Fruit fly (Drosophila melanogaster) whole organism, embryonic: Measurements from ENCODE around the gene Lcp65Ag1.

Experiments used
- Atf3 ChIP-seq: fragments of 200-800 bp; sonication (Bioruptor generic); optimal IDR thresholded peaks from 3 replicates; lab custom pipeline; 2016; ENCODE audit warnings: missing biosample characterization, missing genetic modification characterization
- CG7357 ChIP-seq: fragments of 200-800 bp; sonication (Bioruptor generic); IDR thresholded peaks from 3 replicates; pipeline ENCODE4 v1.3.6; 2022; ENCODE audit warnings: missing biosample characterization, missing genetic modification characterization
- CG7928 ChIP-seq: fragments of 200-800 bp; sonication (Bioruptor generic); optimal IDR thresholded peaks from 2 replicates; lab custom pipeline; 2017; ENCODE audit warnings: missing biosample characterization, mild to moderate bottlenecking, missing genetic modification characterization
- gt ChIP-seq: fragments of 200-800 bp; sonication (Bioruptor generic); IDR thresholded peaks from 2 replicates; pipeline ENCODE4 v1.3.6; 2022; ENCODE audit warnings: missing biosample characterization, missing genetic modification characterization
- prd ChIP-seq, 3 experiments: fragments of >200 bp in 2 of 3; fragments of 200-800 bp in 1 of 3; sonication (Bioruptor generic) in 1 of 3; optimal IDR thresholded peaks in 2 of 3; IDR thresholded peaks in 1 of 3; 2 replicates in 2 of 3; 3 replicates in 1 of 3; pipeline versions ENCODE4 v1.3.6 to Lab custom; 2017 to 2022; ENCODE audit warnings: missing biosample characterization in 1 of 3, missing genetic modification characterization in 1 of 3
- usp ChIP-seq: fragments of >200 bp; optimal IDR thresholded peaks from 2 replicates; lab custom pipeline; 2017; ENCODE audit warnings: missing biosample characterization, missing genetic modification characterization

- no peak for TF ChIP-seq CG7357
- no peak for TF ChIP-seq gt
- TF ChIP-seq CG7928 (GFP tag; lab: Kevin White, UChicago), result no peak
- no peak for TF ChIP-seq prd (optimal IDR thresholded peaks at IDR 0.05; lab: Kevin White, UChicago)
- no peak for TF ChIP-seq prd (GFP tag; IDR thresholded peaks at IDR 0.05; lab: Robert Waterston, UW)
- no peak for TF ChIP-seq usp (GFP tag; lab: Kevin White, UChicago)
- TF ChIP-seq Atf3, result no peak
Observed at dm6 chr3L:6106717-6107116, 28.4 kb downstream of the Lcp65Ag1 start.
